Worm (Caenorhabditis elegans): ENCODE results near the gene F47G9.6.

Gene F47G9.6

DNA sequence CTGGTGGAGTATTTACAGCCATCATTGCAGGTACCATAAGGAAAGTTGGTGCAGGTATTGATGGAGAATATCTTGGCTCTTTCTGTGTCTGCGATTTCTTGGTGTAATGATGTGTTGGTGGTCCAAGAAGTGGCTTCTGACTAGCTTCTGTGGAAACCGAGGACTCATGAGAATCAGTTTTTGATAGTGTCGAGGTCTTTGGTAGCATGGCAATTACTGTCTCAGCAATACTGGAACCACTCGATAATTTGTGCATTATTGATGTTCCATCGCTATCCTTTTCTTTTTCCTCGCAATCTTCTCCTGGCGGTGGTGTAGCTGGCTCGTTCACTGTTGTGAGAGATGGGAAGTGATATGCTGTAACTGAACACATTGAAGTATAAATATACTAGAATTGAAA, 34.4 kb downstream of the F47G9.6 start:
- TF ChIP-seq sdc-2 (tag; optimal IDR thresholded peaks at IDR 0.05) (no peak), elt-2 (tag; optimal IDR thresholded peaks at IDR 0.05) (no peak), ama-1 (optimal IDR thresholded peaks at IDR 0.05) (no peak), lin-11 (tag; optimal IDR thresholded peaks at IDR 0.05) (no peak), pat-9 (tag; optimal IDR thresholded peaks at IDR 0.05) (no peak)

DNA sequence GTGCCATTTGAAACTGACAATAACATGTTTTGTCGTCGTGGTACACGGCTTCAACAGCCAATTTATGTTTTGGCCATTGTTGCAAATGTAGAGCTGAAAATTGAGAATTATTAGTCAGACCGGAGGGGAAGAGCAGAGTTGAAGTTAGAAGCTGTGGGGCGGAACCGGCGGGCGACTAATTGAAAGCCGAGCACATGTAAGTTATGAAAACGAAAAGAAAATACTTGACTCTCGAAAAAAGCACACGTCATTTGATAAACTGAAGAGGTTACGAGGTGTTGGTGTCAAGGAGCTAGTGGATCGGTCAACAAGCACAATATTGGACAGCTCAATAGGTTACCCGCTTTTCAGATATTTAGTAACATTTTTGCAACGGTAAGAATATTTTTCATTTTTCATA, 36.9 kb downstream of the F47G9.6 start, which contains the start of gene dop-5:
TSS of gene dop-5 (minus strand) at position 101 of the 400 bp plus-strand sequence.
- TF ChIP-seq C38D4.7 (GFP tag; optimal IDR thresholded peaks at IDR 0.05) (no peak), pqm-1 (tag; optimal IDR thresholded peaks at IDR 0.05) (no peak), K02D7.2 (tag; optimal IDR thresholded peaks at IDR 0.05) (no peak), ahr-1 (tag; optimal IDR thresholded peaks at IDR 0.05) (no peak), tbx-7 (tag; optimal IDR thresholded peaks at IDR 0.05) (no peak), gmeb-2 (tag; optimal IDR thresholded peaks at IDR 0.05) (no peak), hlh-8 (tag; optimal IDR thresholded peaks at IDR 0.05) (no peak), ceh-30 (tag; optimal IDR thresholded peaks at IDR 0.05) (no peak), C08G9.2 (tag; optimal IDR thresholded peaks at IDR 0.05) (no peak), ceh-22 (tag; optimal IDR thresholded peaks at IDR 0.05) (no peak), ceh-19 (GFP tag; optimal IDR thresholded peaks at IDR 0.05) (no peak), sox-2 (GFP tag; IDR thresholded peaks at IDR 0.05) (no peak), sdc-2 (tag; optimal IDR thresholded peaks at IDR 0.05) (no peak), fkh-10 (GFP tag; optimal IDR thresholded peaks at IDR 0.05) (no peak)

DNA sequence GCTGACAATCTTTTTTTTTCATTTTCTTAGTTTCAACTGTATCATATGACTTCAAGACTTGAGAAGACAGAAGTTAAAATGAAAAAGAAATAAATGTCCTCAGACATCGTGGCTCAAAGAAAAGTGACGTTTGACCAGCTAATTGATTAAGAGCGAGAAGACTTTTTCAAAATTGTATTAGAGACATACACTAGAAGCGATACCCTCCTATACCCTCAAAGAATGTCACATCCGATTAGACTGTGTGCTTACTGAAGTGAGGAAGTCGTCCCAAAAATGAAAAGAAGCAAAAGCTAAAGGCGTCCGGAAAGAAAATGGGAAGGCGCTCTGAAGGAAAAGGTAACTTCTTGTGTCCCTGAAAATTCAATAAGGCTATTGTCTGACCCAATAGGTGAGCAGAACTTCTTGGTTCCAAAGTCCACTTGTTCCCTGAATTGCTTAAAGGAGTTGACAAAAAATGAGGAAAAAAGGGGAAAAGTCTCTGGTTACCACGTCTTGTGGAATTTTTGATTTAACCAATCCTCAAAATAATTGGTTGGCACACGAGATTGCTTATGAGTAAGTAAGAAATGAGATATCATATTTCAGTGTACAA, 43.2 kb downstream of the F47G9.6 start:
- peak; percentile 52 for TF ChIP-seq unc-42 (tag; optimal IDR thresholded peaks at IDR 0.05)
- TF ChIP-seq K09A11.1 (tag; optimal IDR thresholded peaks at IDR 0.05; ENCODE audit: insufficient read depth) = no peak

DNA sequence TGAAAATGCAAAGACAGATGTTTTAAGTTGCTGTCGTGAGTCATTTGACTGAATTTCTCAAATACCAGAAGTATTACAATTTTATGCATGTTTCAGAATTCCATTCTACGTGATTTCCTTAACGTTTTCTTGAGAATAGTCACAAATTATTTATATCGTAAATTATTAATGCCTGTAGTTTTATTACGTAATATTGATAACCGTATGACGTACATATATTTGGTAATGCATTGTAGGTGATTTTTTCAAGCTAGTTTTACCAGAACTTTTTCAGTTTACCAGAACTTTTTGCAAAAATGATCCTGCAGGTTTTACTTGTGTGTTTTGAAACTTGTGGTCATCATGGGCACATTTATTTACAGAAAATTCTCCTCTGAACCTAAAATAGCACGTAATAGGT, 44.7 kb downstream of the F47G9.6 start:
- no peak for TF ChIP-seq ceh-22 (tag; optimal IDR thresholded peaks at IDR 0.05)
- TF ChIP-seq T23F11.4 (GFP tag; optimal IDR thresholded peaks at IDR 0.05) = no peak
- TF ChIP-seq ama-1 (optimal IDR thresholded peaks at IDR 0.05) = no peak
- TF ChIP-seq madf-2 (tag; optimal IDR thresholded peaks at IDR 0.05) = no peak
- no peak for TF ChIP-seq odd-2 (tag; optimal IDR thresholded peaks at IDR 0.05)
- TF ChIP-seq ets-4 (tag; optimal IDR thresholded peaks at IDR 0.05) = no peak
- TF ChIP-seq ttx-3 (tag; optimal IDR thresholded peaks at IDR 0.05) = no peak

DNA sequence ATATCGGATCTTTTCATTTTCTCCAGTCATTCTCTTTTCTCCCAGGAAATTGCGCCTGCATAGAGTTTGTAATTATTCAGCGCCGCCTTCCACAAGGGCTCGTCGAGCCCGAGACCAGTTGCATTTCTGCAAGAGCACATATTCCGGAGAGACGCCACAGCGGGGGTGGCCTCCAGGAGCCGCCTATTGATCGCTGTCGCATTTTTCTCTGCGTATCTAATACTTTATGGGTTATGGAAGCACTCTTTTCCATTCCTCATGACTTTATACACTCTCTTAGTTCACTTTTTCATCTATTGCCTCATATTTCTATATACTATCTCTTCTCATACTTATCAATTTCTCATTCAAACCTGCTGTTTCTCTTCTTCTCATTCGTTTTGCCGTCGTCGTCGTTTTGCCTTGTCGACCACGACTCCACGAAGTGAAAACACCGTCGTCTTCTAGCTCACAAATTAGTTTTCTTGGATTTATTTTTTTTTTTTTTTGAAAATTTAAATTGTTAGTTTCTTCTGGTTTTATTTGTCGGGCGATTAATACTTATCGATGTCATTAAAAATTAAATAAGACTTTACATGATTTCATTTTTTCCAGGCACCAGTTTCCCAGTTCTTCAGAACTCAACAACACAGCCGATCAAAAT, 46.1 kb downstream of the F47G9.6 start, which contains the start of gene cnb-1:
TSS of gene cnb-1 (plus strand) at position 593 of the 643 bp plus-strand sequence.
- peak; percentile 48 for TF ChIP-seq unc-42 (tag; optimal IDR thresholded peaks at IDR 0.05)
- TF ChIP-seq sox-4 (tag; optimal IDR thresholded peaks at IDR 0.05) = no peak
- no peak for TF ChIP-seq Y22D7AL.16 (tag; optimal IDR thresholded peaks at IDR 0.05)
- peak; percentile 61 for TF ChIP-seq ceh-2 (tag; optimal IDR thresholded peaks at IDR 0.05)
- no peak for TF ChIP-seq madf-2 (tag; optimal IDR thresholded peaks at IDR 0.05)
- TF ChIP-seq dve-1 (tag; optimal IDR thresholded peaks at IDR 0.05) = no peak
- TF ChIP-seq nfya-1 (tag; optimal IDR thresholded peaks at IDR 0.05) = peak; percentile 64
- peak; percentile 9 for TF ChIP-seq zip-5 (tag; optimal IDR thresholded peaks at IDR 0.05)
- peak; percentile 38 for TF ChIP-seq rnt-1 (tag; optimal IDR thresholded peaks at IDR 0.05)
- peak; percentile 75 for TF ChIP-seq tbx-2 (tag; optimal IDR thresholded peaks at IDR 0.05)
- TF ChIP-seq pqm-1 (tag; optimal IDR thresholded peaks at IDR 0.05) = no peak
- TF ChIP-seq ahr-1 (tag; optimal IDR thresholded peaks at IDR 0.05) = no peak
- TF ChIP-seq ref-2 (tag; optimal IDR thresholded peaks at IDR 0.05) = peak; percentile 69
- no peak for TF ChIP-seq ceh-45 (GFP tag; IDR thresholded peaks at IDR 0.05)
- TF ChIP-seq F13H6.1 (tag; optimal IDR thresholded peaks at IDR 0.05) = peak; percentile 39
- no peak for TF ChIP-seq ets-4 (tag; optimal IDR thresholded peaks at IDR 0.05)
- TF ChIP-seq ceh-6 (GFP tag; optimal IDR thresholded peaks at IDR 0.05) = no peak
- TF ChIP-seq mec-3 (tag; optimal IDR thresholded peaks at IDR 0.05; ENCODE audit: borderline replicate concordance) = no peak
- no peak for TF ChIP-seq ceh-9 (tag; optimal IDR thresholded peaks at IDR 0.05)
- no peak for TF ChIP-seq eyg-1 (tag; optimal IDR thresholded peaks at IDR 0.05)
- no peak for TF ChIP-seq hlh-15 (tag; optimal IDR thresholded peaks at IDR 0.05)
- no peak for TF ChIP-seq fax-1 (tag; optimal IDR thresholded peaks at IDR 0.05)
- TF ChIP-seq ceh-34 (tag; optimal IDR thresholded peaks at IDR 0.05) = no peak
- TF ChIP-seq gmeb-2 (tag; optimal IDR thresholded peaks at IDR 0.05) = no peak
- no peak for TF ChIP-seq npax-4 (tag; optimal IDR thresholded peaks at IDR 0.05)
- TF ChIP-seq ceh-30 (tag; optimal IDR thresholded peaks at IDR 0.05) = no peak
- no peak for TF ChIP-seq pat-9 (tag; optimal IDR thresholded peaks at IDR 0.05)

All from whole organism, late embryonic.